Fruit fly (Drosophila melanogaster) whole organism: ENCODE measurements around the gene POLDIP2.

ENCODE experiments used
- CG8478 ChIP-seq: fragments of >200 bp; optimal IDR thresholded peaks from 2 replicates; lab custom pipeline; 2018; ENCODE audit warnings: inconsistent platforms
- Dll ChIP-seq: fragments of >200 bp; optimal IDR thresholded peaks from 2 replicates; lab custom pipeline; 2017
- EcR ChIP-seq, 2 experiments: fragments of >200 bp; optimal IDR thresholded peaks; 2 replicates each; lab custom pipeline; 2017; ENCODE audit warnings: missing biosample characterization in 2 of 2, missing genetic modification characterization in 2 of 2, missing genetic modification reagents in 2 of 2
- pan ChIP-seq: fragments of >200 bp; optimal IDR thresholded peaks from 2 replicates; lab custom pipeline; 2017
- psq ChIP-seq: fragments of >200 bp; optimal IDR thresholded peaks from 2 replicates; lab custom pipeline; 2017
- usp ChIP-seq: fragments of >200 bp; optimal IDR thresholded peaks from 2 replicates; lab custom pipeline; 2017; ENCODE audit warnings: missing biosample characterization, missing genetic modification characterization, mixed read lengths

DNA sequence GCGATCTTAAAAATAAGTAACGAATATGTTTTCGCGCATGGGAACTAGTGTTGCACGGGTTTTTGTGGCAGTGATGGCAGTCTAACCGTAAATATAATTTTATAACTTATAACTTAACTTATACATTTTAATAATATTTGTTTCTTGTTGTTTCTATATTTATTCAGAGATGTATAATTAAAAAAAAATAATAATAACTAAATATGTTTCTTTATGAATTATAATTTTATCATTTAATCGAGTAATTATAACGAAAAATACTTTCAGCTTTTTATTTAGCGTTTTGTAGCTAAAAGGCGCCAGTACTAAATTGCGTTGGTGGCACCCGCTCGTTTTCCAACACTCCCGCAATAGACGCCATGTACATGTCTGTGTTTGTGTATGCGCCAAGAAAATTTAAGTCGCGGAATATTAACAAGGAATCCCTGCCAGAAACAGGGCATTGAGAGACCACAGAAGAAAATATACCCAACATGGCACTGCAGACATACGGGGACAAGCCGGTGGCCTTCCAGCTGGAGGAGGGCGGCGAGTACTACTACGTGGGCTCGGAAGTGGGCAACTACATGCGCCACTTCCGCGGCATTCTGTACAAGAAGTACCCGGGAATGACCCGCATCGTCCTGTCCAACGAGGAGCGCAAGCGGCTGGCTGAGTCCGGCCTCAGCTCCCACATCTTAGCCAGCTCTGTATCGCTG lies 3.2 kb downstream of the POLDIP2 start, which contains the start of the genes mRpL44 and Snr1:
- TF ChIP-seq Dll (no peak), psq (no peak), CG8478 (lab: Kevin White, UChicago) (no peak), pan (no peak), EcR (GFP tag; optimal IDR thresholded peaks at IDR 0.05; lab: Kevin White, UChicago) (no peak), usp (no peak)
